Worm (Caenorhabditis elegans): ENCODE measurements around the gene R07C12.1.

ce11 chrIV:4112387-4112786, 39.9 kb upstream of the R07C12.1 start, which contains the start of gene F49F1.14:
- TF ChIP-seq fkh-10 (GFP tag; optimal IDR thresholded peaks at IDR 0.05) (no peak), pag-3 (tag; optimal IDR thresholded peaks at IDR 0.05; ENCODE audit: borderline replicate concordance) (no peak), pha-4 (tag; optimal IDR thresholded peaks at IDR 0.05) (no peak), ama-1 (optimal IDR thresholded peaks at IDR 0.05) (no peak), ceh-22 (tag; optimal IDR thresholded peaks at IDR 0.05) (no peak), nhr-11 (tag; optimal IDR thresholded peaks at IDR 0.05) (no peak), npax-4 (tag; optimal IDR thresholded peaks at IDR 0.05) (no peak), hlh-30 (tag; optimal IDR thresholded peaks at IDR 0.05; ENCODE audit: insufficient read depth) (no peak), hlh-6 (tag; optimal IDR thresholded peaks at IDR 0.05) (no peak), ceh-14 (tag; optimal IDR thresholded peaks at IDR 0.05) (no peak), che-1 (tag; optimal IDR thresholded peaks at IDR 0.05) (no peak), lim-6 (tag; optimal IDR thresholded peaks at IDR 0.05) (no peak)

All from whole organism, late embryonic.